Worm (Caenorhabditis elegans) whole organism, L1 larva: ENCODE data around the gene glb-29.

Experiments used
- C04F5.9 ChIP-seq: sonication (generic microtip); optimal IDR thresholded peaks from 2 replicates; lab custom pipeline; 2016; ENCODE audit warnings: missing genetic modification characterization, missing compliant biosample characterization
- C16A3.4 ChIP-seq: fragments of 150-350 bp; optimal IDR thresholded peaks from 2 replicates; lab custom pipeline; 2014; ENCODE audit warnings: missing biosample characterization, missing genetic modification characterization
- C34B4.2 ChIP-seq: sonication (generic microtip); optimal IDR thresholded peaks from 2 replicates; lab custom pipeline; 2017; ENCODE audit warnings: mild to moderate bottlenecking, missing genetic modification characterization, missing compliant biosample characterization
- aha-1 ChIP-seq: fragments of 150-350 bp; optimal IDR thresholded peaks from 2 replicates; lab custom pipeline; 2014; ENCODE audit warnings: missing biosample characterization, missing genetic modification characterization
- alr-1 ChIP-seq: fragments of 200-800 bp; sonication (Bioruptor generic); optimal IDR thresholded peaks from 2 replicates; lab custom pipeline; 2018; ENCODE audit warnings: borderline replicate concordance, mild to moderate bottlenecking, missing genetic modification characterization, missing compliant biosample characterization
- aly-2 ChIP-seq: fragments of 150-350 bp; optimal IDR thresholded peaks from 2 replicates; lab custom pipeline; 2014; ENCODE audit warnings: missing biosample characterization, missing genetic modification characterization
- ama-1 ChIP-seq: fragments of 150-350 bp; optimal IDR thresholded peaks from 2 replicates; lab custom pipeline; 2014
- ceh-8 ChIP-seq: fragments of 200-800 bp; sonication (Bioruptor generic); optimal IDR thresholded peaks from 2 replicates; lab custom pipeline; 2018; ENCODE audit warnings: mild to moderate bottlenecking, missing genetic modification characterization, moderate library complexity, missing compliant biosample characterization
- ceh-88 ChIP-seq: fragments of 200-800 bp; sonication (Bioruptor generic); IDR thresholded peaks from 2 replicates; pipeline ENCODE4 v1.3.6; 2022; ENCODE audit warnings: missing genetic modification characterization, missing compliant biosample characterization
- ceh-90 ChIP-seq: sonication (generic microtip); optimal IDR thresholded peaks from 2 replicates; lab custom pipeline; 2016; ENCODE audit warnings: missing genetic modification characterization, missing compliant biosample characterization
- ces-1 ChIP-seq: fragments of 150-350 bp; optimal IDR thresholded peaks from 2 replicates; lab custom pipeline; 2014; ENCODE audit warnings: missing biosample characterization, missing genetic modification reagents, missing genetic modification characterization
- dsc-1 ChIP-seq: sonication (generic microtip); optimal IDR thresholded peaks from 2 replicates; lab custom pipeline; 2016; ENCODE audit warnings: mild to moderate bottlenecking, missing genetic modification characterization, missing compliant biosample characterization
- efl-1 ChIP-seq, 4 experiments: fragments of 150-350 bp; optimal IDR thresholded peaks in 3 of 4; peaks in 1 of 4; 1 replicate in 1 of 4; 2 replicates in 3 of 4; lab custom pipeline; 2014; ENCODE audit warnings: missing biosample characterization in 2 of 4, missing genetic modification characterization in 2 of 4, missing genetic modification reagents in 2 of 4
- egl-13 ChIP-seq: sonication (generic microtip); optimal IDR thresholded peaks from 2 replicates; lab custom pipeline; 2016; ENCODE audit warnings: missing genotype, missing genetic modification reagents, missing genetic modification characterization, missing compliant biosample characterization
- elt-2 ChIP-seq: sonication (generic microtip); optimal IDR thresholded peaks from 2 replicates; lab custom pipeline; 2016; ENCODE audit warnings: missing genetic modification characterization, mild to moderate bottlenecking, inconsistent platforms, missing compliant biosample characterization, missing genetic modification reagents
- fkh-4 ChIP-seq: sonication (generic microtip); optimal IDR thresholded peaks from 2 replicates; lab custom pipeline; 2016; ENCODE audit warnings: missing compliant biosample characterization, missing genetic modification characterization, borderline replicate concordance
- fos-1 ChIP-seq: fragments of 150-350 bp; optimal IDR thresholded peaks from 2 replicates; lab custom pipeline; 2014; ENCODE audit warnings: missing biosample characterization, missing genetic modification characterization
- grh-1 ChIP-seq: fragments of 200-800 bp; sonication (Bioruptor generic); IDR thresholded peaks from 2 replicates; pipeline ENCODE4 v1.3.6; 2022; ENCODE audit warnings: missing genetic modification reagents, missing genetic modification characterization, missing compliant biosample characterization
- hlh-4 ChIP-seq: sonication (generic microtip); optimal IDR thresholded peaks from 2 replicates; lab custom pipeline; 2016; ENCODE audit warnings: mild to moderate bottlenecking, missing genetic modification characterization, missing compliant biosample characterization
- isw-1 ChIP-seq: fragments of 200-800 bp; sonication (Bioruptor generic); IDR thresholded peaks from 2 replicates; pipeline ENCODE4 v1.3.6; 2022; ENCODE audit warnings: missing genetic modification characterization, missing compliant biosample characterization
- jun-1 ChIP-seq: fragments of 150-350 bp; optimal IDR thresholded peaks from 2 replicates; lab custom pipeline; 2014; ENCODE audit warnings: missing biosample characterization, missing genetic modification reagents, missing genetic modification characterization
- lin-13 ChIP-seq: fragments of 150-350 bp; optimal IDR thresholded peaks from 2 replicates; lab custom pipeline; 2014; ENCODE audit warnings: missing biosample characterization, missing genetic modification reagents, missing genetic modification characterization
- lin-14 ChIP-seq: fragments of 200-800 bp; sonication (Bioruptor generic); optimal IDR thresholded peaks from 2 replicates; lab custom pipeline; 2018; ENCODE audit warnings: mild to moderate bottlenecking, missing genetic modification characterization, moderate library complexity, missing compliant biosample characterization
- lin-15B ChIP-seq: fragments of 150-350 bp; sonication (generic microtip); optimal IDR thresholded peaks from 3 replicates; lab custom pipeline; 2014; ENCODE audit warnings: missing biosample characterization, missing genetic modification characterization
- lin-35 ChIP-seq, 2 experiments: fragments of 150-350 bp; optimal IDR thresholded peaks; 2 replicates each; lab custom pipeline; 2014; ENCODE audit warnings: missing biosample characterization in 2 of 2, missing genetic modification characterization in 2 of 2, missing genetic modification reagents in 2 of 2
- lir-3 ChIP-seq: sonication (generic microtip); optimal IDR thresholded peaks from 2 replicates; lab custom pipeline; 2016; ENCODE audit warnings: mild to moderate bottlenecking, missing genetic modification characterization, moderate library complexity, missing compliant biosample characterization; ENCODE audit not compliant: poor library complexity
- mab-9 ChIP-seq: fragments of 200-800 bp; sonication (Bioruptor generic); IDR thresholded peaks from 2 replicates; pipeline ENCODE4 v1.3.6; 2022; ENCODE audit warnings: missing genetic modification reagents, missing genetic modification characterization, missing compliant biosample characterization
- mdl-1 ChIP-seq, 2 experiments: fragments of 150-350 bp; optimal IDR thresholded peaks; 2 replicates each; lab custom pipeline; 2014 to 2017; ENCODE audit warnings: missing biosample characterization in 2 of 2, missing genetic modification characterization in 2 of 2, inconsistent platforms in 1 of 2
- mef-2 ChIP-seq: fragments of 150-350 bp; optimal IDR thresholded peaks from 2 replicates; lab custom pipeline; 2014; ENCODE audit warnings: missing biosample characterization, missing genetic modification characterization
- mep-1 ChIP-seq: fragments of 150-350 bp; optimal IDR thresholded peaks from 2 replicates; lab custom pipeline; 2014; ENCODE audit warnings: missing biosample characterization, missing genetic modification characterization
- nhr-11 ChIP-seq: fragments of 150-350 bp; optimal IDR thresholded peaks from 2 replicates; lab custom pipeline; 2014; ENCODE audit warnings: missing biosample characterization, missing genetic modification characterization
- nhr-19 ChIP-seq: fragments of 200-800 bp; sonication (Bioruptor generic); conservative IDR thresholded peaks from 2 replicates; pipeline ENCODE4 v1.3.6; 2022; ENCODE audit warnings: missing genetic modification characterization, missing compliant biosample characterization
- nhr-20 ChIP-seq: sonication (generic microtip); optimal IDR thresholded peaks from 2 replicates; lab custom pipeline; 2016; ENCODE audit warnings: mild to moderate bottlenecking, missing genetic modification characterization, missing compliant biosample characterization
- nhr-237 ChIP-seq: fragments of 150-350 bp; optimal IDR thresholded peaks from 2 replicates; lab custom pipeline; 2014; ENCODE audit warnings: missing biosample characterization, missing genetic modification characterization
- nhr-28 ChIP-seq: fragments of 150-350 bp; optimal IDR thresholded peaks from 2 replicates; lab custom pipeline; 2014; ENCODE audit warnings: missing biosample characterization, missing genetic modification characterization
- nhr-71 ChIP-seq: sonication (generic microtip); optimal IDR thresholded peaks from 2 replicates; lab custom pipeline; 2016; ENCODE audit warnings: mild to moderate bottlenecking, missing genetic modification characterization, moderate library complexity, missing compliant biosample characterization
- nhr-85 ChIP-seq: sonication (generic microtip); peaks from one replicate; lab custom pipeline; 2016; ENCODE audit warnings: missing genetic modification characterization, inconsistent platforms, missing compliant biosample characterization
- pax-3 ChIP-seq: fragments of 200-800 bp; sonication (Bioruptor generic); optimal IDR thresholded peaks from 2 replicates; lab custom pipeline; 2018; ENCODE audit warnings: mild to moderate bottlenecking, missing genetic modification characterization, moderate library complexity, missing compliant biosample characterization
- pqm-1 ChIP-seq: sonication (generic microtip); optimal IDR thresholded peaks from 3 replicates; lab custom pipeline; 2017; ENCODE audit warnings: missing biosample characterization, missing genetic modification characterization
- skn-1 ChIP-seq: fragments of 150-350 bp; optimal IDR thresholded peaks from 2 replicates; lab custom pipeline; 2014; ENCODE audit warnings: missing biosample characterization, missing genetic modification characterization
- snpc-4 ChIP-seq: fragments of 150-350 bp; optimal IDR thresholded peaks from 2 replicates; lab custom pipeline; 2014; ENCODE audit warnings: missing biosample characterization, missing genetic modification characterization
- sox-4 ChIP-seq: sonication (generic microtip); optimal IDR thresholded peaks from 2 replicates; lab custom pipeline; 2016; ENCODE audit warnings: missing genetic modification characterization, missing compliant biosample characterization
- sptf-1 ChIP-seq: fragments of 150-350 bp; optimal IDR thresholded peaks from 2 replicates; lab custom pipeline; 2014; ENCODE audit warnings: missing biosample characterization, missing genetic modification characterization
- sup-37 ChIP-seq: fragments of 200-800 bp; sonication (Bioruptor generic); optimal IDR thresholded peaks from 2 replicates; lab custom pipeline; 2018; ENCODE audit warnings: mild to moderate bottlenecking, missing genetic modification characterization, missing compliant biosample characterization
- tbx-2 ChIP-seq: sonication (generic microtip); optimal IDR thresholded peaks from 2 replicates; lab custom pipeline; 2016; ENCODE audit warnings: missing genetic modification characterization, missing compliant biosample characterization
- tlp-1 ChIP-seq: fragments of 150-350 bp; optimal IDR thresholded peaks from 2 replicates; lab custom pipeline; 2014; ENCODE audit warnings: missing biosample characterization, missing genetic modification characterization
- unc-62 ChIP-seq: fragments of 150-350 bp; optimal IDR thresholded peaks from 2 replicates; lab custom pipeline; 2014; ENCODE audit warnings: missing biosample characterization, missing genetic modification reagents, missing genetic modification characterization
- unc-86 ChIP-seq: sonication (generic microtip); optimal IDR thresholded peaks from 2 replicates; lab custom pipeline; 2016; ENCODE audit warnings: missing genetic modification characterization, missing compliant biosample characterization
- unc-98 ChIP-seq: fragments of 200-800 bp; sonication (Bioruptor generic); IDR thresholded peaks from 2 replicates; pipeline ENCODE4 v1.3.6; 2022; ENCODE audit warnings: missing genetic modification characterization, missing compliant biosample characterization
- xbp-1 ChIP-seq: sonication (generic microtip); optimal IDR thresholded peaks from 2 replicates; lab custom pipeline; 2016; ENCODE audit warnings: missing genetic modification characterization, missing compliant biosample characterization
- zag-1 ChIP-seq: fragments of 150-350 bp; optimal IDR thresholded peaks from 2 replicates; lab custom pipeline; 2014; ENCODE audit warnings: missing biosample characterization, missing genetic modification characterization
- zip-4 ChIP-seq: fragments of 200-800 bp; sonication (Bioruptor generic); optimal IDR thresholded peaks from 2 replicates; lab custom pipeline; 2018; ENCODE audit warnings: mild to moderate bottlenecking, missing genetic modification characterization, moderate library complexity, missing compliant biosample characterization
- ztf-4 ChIP-seq: fragments of 150-350 bp; optimal IDR thresholded peaks from 2 replicates; lab custom pipeline; 2014; ENCODE audit warnings: missing biosample characterization, missing genetic modification characterization

glb-29 gene

ce11 chrII:11967507-11968127 is 41.3 kb upstream of the glb-29 start, which contains the start of gene W03C9.5 (continued):
- TF ChIP-seq nhr-19 (peak; percentile 93), aha-1 (tag; lab: Kevin White, UChicago) (peak; percentile 17), jun-1 (peak; percentile 90), tlp-1 (no peak), lin-14 (GFP tag; lab: Kevin White, UChicago) (peak; percentile 97), nhr-237 (peak; percentile 89), ama-1 (lab: Kevin White, UChicago) (peak; percentile 19), unc-98 (peak; percentile 95), efl-1 (optimal IDR thresholded peaks at IDR 0.05; lab: Kevin White, UChicago) (peak; percentile 88 to 93), efl-1 (GFP tag; optimal IDR thresholded peaks at IDR 0.05 in 1 of 2; lab: Kevin White, UChicago) (peak; percentile 79 to 98), hlh-4 (tag; lab: Kevin White, UChicago) (no peak), zag-1 (tag; lab: Kevin White, UChicago) (peak; percentile 20), C04F5.9 (tag; lab: Kevin White, UChicago) (peak; percentile 88), pax-3 (peak; percentile 96), nhr-20 (tag; lab: Kevin White, UChicago) (peak; percentile 96), unc-86 (peak; percentile 92), aly-2 (peak; percentile 68), ces-1 (GFP tag; lab: Kevin White, UChicago) (no peak), mdl-1 (tag; optimal IDR thresholded peaks at IDR 0.05; lab: Kevin White, UChicago) (peak in 1 of 2 experiments; percentile 98), nhr-85 (tag; lab: Kevin White, UChicago) (peak; percentile 89), xbp-1 (tag; lab: Kevin White, UChicago) (peak; percentile 89), fkh-4 (tag; lab: Kevin White, UChicago) (peak; percentile 46), C16A3.4 (peak; percentile 97), elt-2 (tag; lab: Kevin White, UChicago) (peak; percentile 78), sptf-1 (tag; lab: Kevin White, UChicago) (no peak), egl-13 (tag; lab: Kevin White, UChicago) (peak; percentile 90), lir-3 (tag; lab: Kevin White, UChicago) (peak; percentile 94), nhr-28 (tag; lab: Kevin White, UChicago) (no peak), mef-2 (tag; lab: Kevin White, UChicago) (peak; percentile 75), lin-15B (peak; percentile 97), lin-13 (peak; percentile 97), unc-62 (GFP tag; lab: Kevin White, UChicago) (no peak), isw-1 (GFP tag; lab: Robert Waterston, UW) (peak; percentile 94), mab-9 (GFP tag; lab: Robert Waterston, UW) (peak; percentile 76), snpc-4 (tag; lab: Kevin White, UChicago) (peak; percentile 82), skn-1 (tag; lab: Kevin White, UChicago) (peak; percentile 95), ceh-8 (GFP tag; lab: Kevin White, UChicago) (peak; percentile 84), tbx-2 (tag; lab: Kevin White, UChicago) (peak; percentile 95), ceh-88 (GFP tag; lab: Robert Waterston, UW) (peak; percentile 93), nhr-11 (tag; lab: Kevin White, UChicago) (peak; percentile 64), lin-35 (GFP tag; optimal IDR thresholded peaks at IDR 0.05; lab: Kevin White, UChicago) (peak; percentile 89 to 94), nhr-71 (tag; lab: Kevin White, UChicago) (peak; percentile 98), dsc-1 (tag; lab: Kevin White, UChicago) (peak; percentile 92), pqm-1 (tag; lab: Kevin White, UChicago) (no peak), C34B4.2 (tag; lab: Kevin White, UChicago) (no peak), ceh-90 (tag; lab: Kevin White, UChicago) (peak; percentile 70), grh-1 (GFP tag; lab: Robert Waterston, UW) (peak; percentile 65), sup-37 (GFP tag; lab: Kevin White, UChicago) (peak; percentile 61), ztf-4 (tag; lab: Kevin White, UChicago) (peak; percentile 82), fos-1 (tag; lab: Kevin White, UChicago) (peak; percentile 88), alr-1 (tag; lab: Kevin White, UChicago) (no peak), zip-4 (GFP tag; lab: Kevin White, UChicago) (peak; percentile 38), mep-1 (peak; percentile 95), sox-4 (peak; percentile 72)
